Worm (Caenorhabditis elegans) whole organism, L4/young adult: ENCODE results near the gene K07D4.2.

Source experiments
- W03F9.2 ChIP-seq: fragments of 150-350 bp; optimal IDR thresholded peaks from 2 replicates; lab custom pipeline; 2014; ENCODE audit warnings: missing biosample characterization, missing genetic modification characterization
- dao-5 ChIP-seq: sonication (generic microtip); optimal IDR thresholded peaks from 2 replicates; lab custom pipeline; 2016; ENCODE audit warnings: missing genotype, missing genetic modification characterization, moderate library complexity, missing compliant biosample characterization
- him-1 ChIP-seq: sonication (generic microtip); optimal IDR thresholded peaks from 2 replicates; lab custom pipeline; 2016; ENCODE audit warnings: missing genotype, missing genetic modification reagents, missing genetic modification characterization, missing compliant biosample characterization

DNA sequence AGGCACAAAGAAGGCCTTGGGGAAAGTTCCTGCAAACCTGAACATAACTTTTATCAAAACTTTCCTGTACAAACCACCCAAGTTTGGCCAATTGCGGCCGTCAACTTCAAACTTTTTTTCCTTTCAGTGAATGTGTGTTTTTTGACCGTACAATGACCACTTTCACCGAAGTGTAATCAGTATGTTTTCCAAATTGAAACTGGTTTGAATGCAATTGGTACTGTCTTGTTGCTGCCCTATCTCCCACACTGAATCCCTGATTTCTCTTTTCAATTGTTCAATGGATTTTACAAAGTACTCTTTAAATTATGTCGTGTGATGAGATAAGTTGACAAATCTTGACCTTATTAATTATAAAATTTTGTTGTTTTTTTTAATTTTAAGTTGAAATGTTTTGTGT lies 44.9 kb downstream of the K07D4.2 start:
- TF ChIP-seq dao-5 (no peak), W03F9.2 (tag; lab: Kevin White, UChicago) (no peak), him-1 (no peak)
